Worm (Caenorhabditis elegans): Measurements from ENCODE around the gene endu-2.

- TF ChIP-seq sea-1 (GFP tag; conservative IDR thresholded peaks at IDR 0.05) (no peak), ama-1 (optimal IDR thresholded peaks at IDR 0.05) (no peak), pes-1 (GFP tag; IDR thresholded peaks at IDR 0.05) (no peak), ets-7 (tag; optimal IDR thresholded peaks at IDR 0.05) (no peak), hmg-4 (GFP tag; optimal IDR thresholded peaks at IDR 0.05) (no peak), flt-1 (GFP tag; IDR thresholded peaks at IDR 0.05) (no peak), scrt-1 (GFP tag; IDR thresholded peaks at IDR 0.05) (no peak), tbx-11 (GFP tag; IDR thresholded peaks at IDR 0.05) (no peak), F13C5.2 (tag; optimal IDR thresholded peaks at IDR 0.05) (no peak), aly-1 (tag; optimal IDR thresholded peaks at IDR 0.05) (no peak)
Measured at ce11 chrX:8243116-8243515, 1.0 kb downstream of the endu-2 start.

Measured in whole organism, early embryonic.